Worm (Caenorhabditis elegans) whole organism, L4 larva: ENCODE data around the gene tag-77.

Experiments
- F10B5.3 ChIP-seq: sonication (generic microtip); optimal IDR thresholded peaks from 2 replicates; lab custom pipeline; 2016; ENCODE audit warnings: mild to moderate bottlenecking, missing genetic modification characterization, missing compliant biosample characterization
- F26F4.8 ChIP-seq: fragments of 200-800 bp; sonication (Bioruptor generic); conservative IDR thresholded peaks from 2 replicates; pipeline ENCODE4 v1.3.6; 2022; ENCODE audit warnings: missing genetic modification characterization, missing compliant biosample characterization
- F37D6.2 ChIP-seq: sonication (generic microtip); optimal IDR thresholded peaks from 2 replicates; lab custom pipeline; 2016; ENCODE audit warnings: mild to moderate bottlenecking, missing genetic modification characterization, missing compliant biosample characterization
- T20F7.1 ChIP-seq: fragments of 200-800 bp; sonication (Bioruptor generic); optimal IDR thresholded peaks from 2 replicates; lab custom pipeline; 2018; ENCODE audit warnings: mild to moderate bottlenecking, missing genetic modification characterization, missing compliant biosample characterization
- ZK337.2 ChIP-seq: fragments of 200-800 bp; sonication (Bioruptor generic); IDR thresholded peaks from 2 replicates; pipeline ENCODE4 v1.3.6; 2022; ENCODE audit warnings: missing genetic modification reagents, missing genetic modification characterization, missing compliant biosample characterization
- ZK546.5 ChIP-seq, 2 experiments: sonication (generic microtip); optimal IDR thresholded peaks; 2 replicates each; lab custom pipeline; 2017; ENCODE audit warnings: missing biosample characterization in 2 of 2, missing genetic modification characterization in 2 of 2
- aly-2 ChIP-seq: sonication (generic microtip); optimal IDR thresholded peaks from 2 replicates; lab custom pipeline; 2018; ENCODE audit warnings: missing biosample characterization, missing genetic modification characterization
- arid-1 ChIP-seq: fragments of 200-800 bp; sonication (Bioruptor generic); conservative IDR thresholded peaks from 2 replicates; pipeline ENCODE4 v1.3.6; 2022; ENCODE audit warnings: missing genetic modification reagents, missing genetic modification characterization, missing compliant biosample characterization
- attf-4 ChIP-seq: sonication (generic microtip); optimal IDR thresholded peaks from 3 replicates; lab custom pipeline; 2017; ENCODE audit warnings: missing biosample characterization, missing genetic modification characterization
- ceh-20 ChIP-seq: fragments of 200-800 bp; sonication (Bioruptor generic); IDR thresholded peaks from 2 replicates; pipeline ENCODE4 v1.3.6; 2022; ENCODE audit warnings: missing genetic modification reagents, missing genetic modification characterization, missing compliant biosample characterization
- ceh-44 ChIP-seq: fragments of 200-800 bp; sonication (Bioruptor generic); IDR thresholded peaks from 2 replicates; pipeline ENCODE4 v1.3.6; 2022; ENCODE audit warnings: missing genetic modification reagents, missing genetic modification characterization, missing compliant biosample characterization
- ceh-62 ChIP-seq: sonication (generic microtip); optimal IDR thresholded peaks from 2 replicates; lab custom pipeline; 2017; ENCODE audit warnings: missing biosample characterization, missing genetic modification characterization
- ces-1 ChIP-seq: fragments of 150-350 bp; sonication (generic microtip); optimal IDR thresholded peaks from 4 replicates; lab custom pipeline; 2014; ENCODE audit warnings: missing biosample characterization, missing genetic modification reagents, missing genetic modification characterization
- cey-2 ChIP-seq: sonication (generic microtip); optimal IDR thresholded peaks from 3 replicates; lab custom pipeline; 2017; ENCODE audit warnings: missing genetic modification characterization, mild to moderate bottlenecking, missing compliant biosample characterization, antibody characterized with exemption, borderline replicate concordance; ENCODE audit not compliant: insufficient read depth
- ctbp-1 ChIP-seq: fragments of 200-800 bp; sonication (Bioruptor generic); IDR thresholded peaks from 2 replicates; pipeline ENCODE4 v1.3.6; 2022; ENCODE audit warnings: missing genetic modification reagents, missing genetic modification characterization, missing compliant biosample characterization
- daf-16 ChIP-seq, 3 experiments: sonication (generic microtip); optimal IDR thresholded peaks; 2 replicates each; lab custom pipeline; 2016 to 2017; ENCODE audit warnings: missing genetic modification characterization in 3 of 3, missing genetic modification reagents in 3 of 3, mild to moderate bottlenecking in 2 of 3, missing compliant biosample characterization in 2 of 3, missing biosample characterization in 1 of 3, moderate library complexity in 1 of 3
- daf-19 ChIP-seq: fragments of 200-800 bp; sonication (Bioruptor generic); conservative IDR thresholded peaks from 2 replicates; pipeline ENCODE4 v1.3.6; 2022; ENCODE audit warnings: missing genetic modification characterization, missing compliant biosample characterization
- dmd-6 ChIP-seq: fragments of 200-800 bp; sonication (Bioruptor generic); IDR thresholded peaks from 2 replicates; pipeline ENCODE4 v1.3.6; 2022; ENCODE audit warnings: missing genetic modification reagents, missing genetic modification characterization, missing compliant biosample characterization
- dmd-8 ChIP-seq: fragments of 200-800 bp; sonication (Bioruptor generic); IDR thresholded peaks from 2 replicates; pipeline ENCODE4 v1.3.6; 2022; ENCODE audit warnings: missing genetic modification characterization, missing compliant biosample characterization
- dmd-9 ChIP-seq: fragments of 200-800 bp; sonication (Bioruptor generic); IDR thresholded peaks from 2 replicates; pipeline ENCODE4 v1.3.6; 2022; ENCODE audit warnings: missing genetic modification reagents, missing genetic modification characterization, missing compliant biosample characterization
- egl-27 ChIP-seq: sonication (generic microtip); optimal IDR thresholded peaks from 3 replicates; lab custom pipeline; 2017; ENCODE audit warnings: missing biosample characterization, missing genetic modification reagents, missing genetic modification characterization
- fkh-10 ChIP-seq: fragments of 150-350 bp; optimal IDR thresholded peaks from 2 replicates; lab custom pipeline; 2014; ENCODE audit warnings: missing biosample characterization, missing genetic modification reagents, missing genetic modification characterization
- gei-8 ChIP-seq: fragments of 200-800 bp; sonication (Bioruptor generic); optimal IDR thresholded peaks from 2 replicates; lab custom pipeline; 2018; ENCODE audit warnings: mild to moderate bottlenecking, missing genetic modification characterization, missing compliant biosample characterization
- hlh-11 ChIP-seq: fragments of 200-800 bp; sonication (Bioruptor generic); optimal IDR thresholded peaks from 2 replicates; lab custom pipeline; 2018; ENCODE audit warnings: mild to moderate bottlenecking, missing genetic modification characterization, missing compliant biosample characterization
- hlh-30 ChIP-seq: sonication (generic microtip); optimal IDR thresholded peaks from 2 replicates; lab custom pipeline; 2017; ENCODE audit warnings: antibody characterized with exemption, mild to moderate bottlenecking, missing genetic modification characterization, missing compliant biosample characterization; ENCODE audit not compliant: insufficient read depth
- lim-7 ChIP-seq: fragments of 200-800 bp; sonication (Bioruptor generic); IDR thresholded peaks from 2 replicates; pipeline ENCODE4 v1.3.6; 2022; ENCODE audit warnings: missing genetic modification characterization, missing compliant biosample characterization
- lin-29 ChIP-seq: fragments of 200-800 bp; sonication (Bioruptor generic); IDR thresholded peaks from 2 replicates; pipeline ENCODE4 v1.3.6; 2022; ENCODE audit warnings: missing genetic modification reagents, missing genetic modification characterization, missing compliant biosample characterization
- lin-38 ChIP-seq: fragments of 200-800 bp; sonication (Bioruptor generic); IDR thresholded peaks from 2 replicates; pipeline ENCODE4 v1.3.6; 2022; ENCODE audit warnings: missing genetic modification reagents, missing genetic modification characterization, missing compliant biosample characterization
- lir-3 ChIP-seq: sonication (generic microtip); optimal IDR thresholded peaks from 2 replicates; lab custom pipeline; 2016; ENCODE audit warnings: mild to moderate bottlenecking, missing genetic modification characterization, missing compliant biosample characterization
- lsy-2 ChIP-seq, 2 experiments: fragments of 150-350 bp in 1 of 2; sonication (generic microtip) in 1 of 2; optimal IDR thresholded peaks; 2 replicates each; lab custom pipeline; 2014 to 2017; ENCODE audit warnings: missing biosample characterization in 2 of 2, missing genetic modification characterization in 2 of 2
- madf-5 ChIP-seq, 2 experiments: fragments of 200-800 bp; sonication (Bioruptor generic); IDR thresholded peaks; 2 replicates each; pipeline ENCODE4 v1.3.6; 2022; ENCODE audit warnings: missing compliant biosample characterization in 2 of 2, missing genetic modification characterization in 2 of 2
- mdl-1 ChIP-seq, 2 experiments: fragments of 150-350 bp in 1 of 2; sonication (generic microtip) in 1 of 2; optimal IDR thresholded peaks; 2 replicates each; lab custom pipeline; 2014 to 2017; ENCODE audit warnings: missing biosample characterization in 2 of 2, missing genetic modification characterization in 2 of 2
- mep-1 ChIP-seq: fragments of 150-350 bp; sonication (generic microtip); optimal IDR thresholded peaks from 3 replicates; lab custom pipeline; 2014; ENCODE audit warnings: missing biosample characterization, missing genetic modification characterization
- mes-2 ChIP-seq: sonication (generic microtip); optimal IDR thresholded peaks from 2 replicates; lab custom pipeline; 2016; ENCODE audit warnings: missing genotype, mild to moderate bottlenecking, missing genetic modification characterization, missing compliant biosample characterization; ENCODE audit not compliant: poor library complexity, severe bottlenecking
- nhr-10 ChIP-seq: fragments of 150-350 bp; optimal IDR thresholded peaks from 2 replicates; lab custom pipeline; 2014; ENCODE audit warnings: missing biosample characterization, missing genetic modification characterization
- nhr-237 ChIP-seq: sonication (generic microtip); optimal IDR thresholded peaks from 2 replicates; lab custom pipeline; 2017; ENCODE audit warnings: missing biosample characterization, missing genetic modification characterization
- nhr-25 ChIP-seq: sonication (generic microtip); optimal IDR thresholded peaks from 2 replicates; lab custom pipeline; 2017; ENCODE audit warnings: missing genetic modification characterization, mild to moderate bottlenecking, missing compliant biosample characterization, antibody characterized with exemption, moderate library complexity, borderline replicate concordance; ENCODE audit not compliant: insufficient read depth
- nhr-48 ChIP-seq: sonication (generic microtip); optimal IDR thresholded peaks from 2 replicates; lab custom pipeline; 2016; ENCODE audit warnings: mild to moderate bottlenecking, missing genetic modification characterization, missing compliant biosample characterization
- nhr-76 ChIP-seq: fragments of 150-350 bp; optimal IDR thresholded peaks from 2 replicates; lab custom pipeline; 2014; ENCODE audit warnings: missing biosample characterization, missing genetic modification characterization
- nhr-77 ChIP-seq: fragments of 150-350 bp; optimal IDR thresholded peaks from 2 replicates; lab custom pipeline; 2014; ENCODE audit warnings: missing biosample characterization, missing genetic modification characterization
- pha-4 ChIP-seq, 2 experiments: fragments of 150-350 bp in 1 of 2; fragments of 200-800 bp in 1 of 2; sonication (Bioruptor generic) in 1 of 2; IDR thresholded peaks in 1 of 2; optimal IDR thresholded peaks in 1 of 2; 2 replicates each; pipeline versions ENCODE4 v1.3.6 to Lab custom; 2014 to 2022; ENCODE audit warnings: missing genetic modification characterization in 2 of 2, missing genetic modification reagents in 2 of 2, missing biosample characterization in 1 of 2, missing compliant biosample characterization in 1 of 2
- rbr-2 ChIP-seq: sonication (generic microtip); optimal IDR thresholded peaks from 2 replicates; lab custom pipeline; 2016; ENCODE audit warnings: missing genotype, missing genetic modification characterization, missing compliant biosample characterization
- saeg-2 ChIP-seq: fragments of 200-800 bp; sonication (Bioruptor generic); IDR thresholded peaks from 2 replicates; pipeline ENCODE4 v1.3.6; 2022; ENCODE audit warnings: missing genetic modification reagents, missing genetic modification characterization, missing compliant biosample characterization
- skn-1 ChIP-seq: fragments of 150-350 bp; optimal IDR thresholded peaks from 2 replicates; lab custom pipeline; 2014; ENCODE audit warnings: missing biosample characterization, missing genetic modification characterization
- spr-1 ChIP-seq: sonication (generic microtip); optimal IDR thresholded peaks from 2 replicates; lab custom pipeline; 2016; ENCODE audit warnings: mild to moderate bottlenecking, missing genetic modification characterization, missing compliant biosample characterization
- tag-97 ChIP-seq: fragments of 200-800 bp; sonication (Bioruptor generic); IDR thresholded peaks from 2 replicates; pipeline ENCODE4 v1.3.6; 2022; ENCODE audit warnings: missing genetic modification characterization, missing compliant biosample characterization
- tra-1 ChIP-seq: fragments of 200-800 bp; sonication (Bioruptor generic); IDR thresholded peaks from 2 replicates; pipeline ENCODE4 v1.3.6; 2022; ENCODE audit warnings: missing genetic modification reagents, missing genetic modification characterization, missing compliant biosample characterization
- unc-130 ChIP-seq: sonication (generic microtip); optimal IDR thresholded peaks from 2 replicates; lab custom pipeline; 2016; ENCODE audit warnings: missing genetic modification reagents, missing genetic modification characterization, missing compliant biosample characterization
- ztf-11 ChIP-seq: fragments of 150-350 bp; optimal IDR thresholded peaks from 2 replicates; lab custom pipeline; 2014; ENCODE audit warnings: missing biosample characterization, missing genetic modification characterization
- ztf-7 ChIP-seq: fragments of 150-350 bp; optimal IDR thresholded peaks from 2 replicates; lab custom pipeline; 2014; ENCODE audit warnings: missing biosample characterization, missing genetic modification characterization

Gene tag-77

ce11 chrIV:8527598-8528012, 17.3 kb upstream of the tag-77 start (continued):
- no peak for TF ChIP-seq tag-97
- no peak for TF ChIP-seq aly-2 (tag; lab: Kevin White, UChicago)
- no peak for TF ChIP-seq ztf-11 (tag; lab: Kevin White, UChicago)
- TF ChIP-seq hlh-30: peak; percentile 98
- TF ChIP-seq cey-2 (tag; lab: Kevin White, UChicago): peak; percentile 97
- TF ChIP-seq fkh-10: no peak
- TF ChIP-seq ztf-7 (tag; lab: Kevin White, UChicago): peak; percentile 70
- peak; percentile 94 for TF ChIP-seq nhr-77 (tag; lab: Kevin White, UChicago)
- TF ChIP-seq dmd-6 (GFP tag; lab: Robert Waterston, UW): peak; percentile 99
- no peak for TF ChIP-seq dmd-9 (GFP tag; lab: Robert Waterston, UW)
- TF ChIP-seq T20F7.1: peak; percentile 84
- TF ChIP-seq gei-8 (GFP tag; lab: Kevin White, UChicago): peak; percentile 99
- peak; percentile 87 for TF ChIP-seq spr-1 (tag; lab: Kevin White, UChicago)
- peak; percentile 99 for TF ChIP-seq nhr-48 (tag; lab: Kevin White, UChicago)
- peak; percentile 75 for TF ChIP-seq pha-4 (GFP tag; IDR thresholded peaks at IDR 0.05; lab: Robert Waterston, UW)
- no peak for TF ChIP-seq pha-4 (tag; optimal IDR thresholded peaks at IDR 0.05; lab: Kevin White, UChicago)
- no peak for TF ChIP-seq dmd-8 (GFP tag; lab: Robert Waterston, UW)
- no peak for TF ChIP-seq unc-130
- TF ChIP-seq ctbp-1: 0 out of 2 replicates have a peak, but pooled peaks have one; percentile 42
- 0 out of 2 replicates have a peak, but pooled peaks have one; percentile 27 for TF ChIP-seq arid-1 (GFP tag; lab: Robert Waterston, UW)
- TF ChIP-seq lir-3 (tag; lab: Kevin White, UChicago): no peak
- TF ChIP-seq F10B5.3: no peak
- no peak for TF ChIP-seq daf-19 (GFP tag; lab: Robert Waterston, UW)
- no peak for TF ChIP-seq F26F4.8 (GFP tag; lab: Robert Waterston, UW)
- peak; percentile 100 for TF ChIP-seq hlh-11
- TF ChIP-seq lim-7 (GFP tag; lab: Robert Waterston, UW): no peak
- no peak for TF ChIP-seq egl-27 (tag; lab: Kevin White, UChicago)
- peak; percentile 81 for TF ChIP-seq mep-1 (tag; lab: Kevin White, UChicago)
- TF ChIP-seq ceh-62 (tag; lab: Kevin White, UChicago): no peak
- TF ChIP-seq madf-5 (GFP tag; IDR thresholded peaks at IDR 0.05; lab: Robert Waterston, UW): no peak
- TF ChIP-seq saeg-2 (GFP tag; lab: Robert Waterston, UW): peak; percentile 96
- no peak for TF ChIP-seq ces-1 (GFP tag; lab: Kevin White, UChicago)
- TF ChIP-seq ceh-20: peak; percentile 87
- peak; percentile 79 to 95 for TF ChIP-seq mdl-1 (tag; optimal IDR thresholded peaks at IDR 0.05; lab: Kevin White, UChicago)
- TF ChIP-seq ceh-44 (GFP tag; lab: Robert Waterston, UW): no peak
- no peak for TF ChIP-seq lin-29 (GFP tag; lab: Robert Waterston, UW)
- TF ChIP-seq nhr-237: no peak
- no peak for TF ChIP-seq attf-4 (tag; lab: Kevin White, UChicago)
- no peak for TF ChIP-seq ZK337.2 (GFP tag; lab: Robert Waterston, UW)
- TF ChIP-seq nhr-25 (tag; lab: Kevin White, UChicago): no peak
- TF ChIP-seq daf-16 (GFP tag; optimal IDR thresholded peaks at IDR 0.05; lab: Kevin White, UChicago): peak; percentile 97 to 99
- TF ChIP-seq daf-16 (tag; optimal IDR thresholded peaks at IDR 0.05; lab: Kevin White, UChicago): peak; percentile 98
- TF ChIP-seq skn-1 (tag; lab: Kevin White, UChicago): no peak
- TF ChIP-seq F37D6.2 (tag; lab: Kevin White, UChicago): no peak
- peak; percentile 82 for TF ChIP-seq nhr-76 (tag; lab: Kevin White, UChicago)
- TF ChIP-seq lsy-2 (tag; optimal IDR thresholded peaks at IDR 0.05; lab: Kevin White, UChicago): peak; percentile 75 to 84
- TF ChIP-seq nhr-10 (tag; lab: Kevin White, UChicago): peak; percentile 92
- TF ChIP-seq rbr-2 (tag; lab: Kevin White, UChicago): peak; percentile 34
- no peak for TF ChIP-seq ZK546.5 (tag; optimal IDR thresholded peaks at IDR 0.05; lab: Kevin White, UChicago)
- peak; percentile 48 for TF ChIP-seq mes-2 (tag; lab: Kevin White, UChicago)
- TF ChIP-seq tra-1: peak; percentile 96
- TF ChIP-seq lin-38 (GFP tag; lab: Robert Waterston, UW): peak; percentile 34; the same call in 1 of the 2 replicates
